Worm (Caenorhabditis elegans) whole organism, midembryonic: ENCODE results near the gene Y27F2A.9.

Experiments
- T22C8.4 ChIP-seq: fragments of 200-800 bp; sonication (Bioruptor generic); IDR thresholded peaks from 2 replicates; pipeline ENCODE4 v1.3.6; 2022; ENCODE audit warnings: missing genetic modification characterization, missing compliant biosample characterization
- ref-1 ChIP-seq: fragments of 200-800 bp; sonication (Bioruptor generic); conservative IDR thresholded peaks from 2 replicates; pipeline ENCODE4 v1.3.6; 2022; ENCODE audit warnings: missing genetic modification reagents, missing genetic modification characterization, missing compliant biosample characterization
- tab-1 ChIP-seq: fragments of 200-800 bp; sonication (Bioruptor generic); IDR thresholded peaks from 2 replicates; pipeline ENCODE4 v1.3.6; 2022; ENCODE audit warnings: missing genetic modification characterization, missing compliant biosample characterization
- ztf-29 ChIP-seq: fragments of 200-800 bp; sonication (Bioruptor generic); IDR thresholded peaks from 2 replicates; pipeline ENCODE4 v1.3.6; 2022; ENCODE audit warnings: missing genetic modification reagents, missing genetic modification characterization, missing compliant biosample characterization

- no peak for TF ChIP-seq T22C8.4
- no peak for TF ChIP-seq ref-1
- TF ChIP-seq ztf-29, result no peak
- no peak for TF ChIP-seq tab-1
Observed at ce11 chrII:3213898-3214297, 22.5 kb upstream of the Y27F2A.9 start, which contains the start of gene ZC239.4.
